Worm (Caenorhabditis elegans) whole organism, late embryonic: ENCODE results near the gene F31E3.2.

ENCODE experiments used
- dmd-4 ChIP-seq: sonication (generic microtip); optimal IDR thresholded peaks from 2 replicates; lab custom pipeline; 2016; ENCODE audit warnings: borderline replicate concordance, missing genetic modification characterization, missing compliant biosample characterization
- ets-4 ChIP-seq: sonication (generic microtip); optimal IDR thresholded peaks from 2 replicates; lab custom pipeline; 2016; ENCODE audit warnings: missing genetic modification characterization, missing compliant biosample characterization
- npax-4 ChIP-seq: sonication (generic microtip); optimal IDR thresholded peaks from 2 replicates; lab custom pipeline; 2016; ENCODE audit warnings: missing genetic modification characterization, missing compliant biosample characterization
- pqm-1 ChIP-seq: sonication (generic microtip); optimal IDR thresholded peaks from 2 replicates; lab custom pipeline; 2016; ENCODE audit warnings: missing genetic modification characterization, missing compliant biosample characterization
- unc-55 ChIP-seq: sonication (generic microtip); optimal IDR thresholded peaks from 2 replicates; lab custom pipeline; 2017; ENCODE audit warnings: missing biosample characterization, missing genetic modification reagents, missing genetic modification characterization
- unc-86 ChIP-seq: sonication (generic microtip); optimal IDR thresholded peaks from 2 replicates; lab custom pipeline; 2016; ENCODE audit warnings: missing genetic modification characterization, missing compliant biosample characterization

- TF ChIP-seq unc-55: no peak
- no peak for TF ChIP-seq dmd-4 (tag; lab: Kevin White, UChicago)
- no peak for TF ChIP-seq pqm-1 (tag; lab: Kevin White, UChicago)
- TF ChIP-seq ets-4: no peak
- TF ChIP-seq unc-86 (tag; lab: Kevin White, UChicago): no peak
- no peak for TF ChIP-seq npax-4 (tag; lab: Kevin White, UChicago)
Measured at ce11 chrIII:6993179-6993578, 19.4 kb downstream of the F31E3.2 start.
